Fruit fly (Drosophila melanogaster): ENCODE measurements around the gene nrv2.

Gene nrv2

dm6 chr2L:6821631-6822030 is 23.0 kb upstream of the nrv2 start, which contains the start of gene sens-2 (continued):
- TF ChIP-seq CG9797 (GFP tag; optimal IDR thresholded peaks at IDR 0.05) (no peak), CG15011 (GFP tag; optimal IDR thresholded peaks at IDR 0.05) (no peak), CG3281 (GFP tag; optimal IDR thresholded peaks at IDR 0.05) (no peak), rib (GFP tag; IDR thresholded peaks at IDR 0.05) (no peak), stc (GFP tag; IDR thresholded peaks at IDR 0.05) (no peak), gcm2 (GFP tag; optimal IDR thresholded peaks at IDR 0.05) (no peak), az2 (GFP tag; optimal IDR thresholded peaks at IDR 0.05) (no peak), CG16779 (GFP tag; IDR thresholded peaks at IDR 0.05) (no peak), CG13775 (GFP tag; optimal IDR thresholded peaks at IDR 0.05) (no peak), Ets97D (GFP tag; optimal IDR thresholded peaks at IDR 0.05) (peak; percentile 43), nmo (GFP tag; optimal IDR thresholded peaks at IDR 0.05) (no peak), tgo (GFP tag; IDR thresholded peaks at IDR 0.05) (no peak), CG31224 (GFP tag; IDR thresholded peaks at IDR 0.05) (no peak), CHES-1-like (GFP tag; optimal IDR thresholded peaks at IDR 0.05) (no peak), lov (optimal IDR thresholded peaks at IDR 0.05) (no peak), lov (GFP tag; IDR thresholded peaks at IDR 0.05) (no peak), toy (GFP tag; IDR thresholded peaks at IDR 0.05) (no peak), onecut (GFP tag; IDR thresholded peaks at IDR 0.05) (peak; percentile 35; the same call in 1 of the 2 replicates), dm (GFP tag; optimal IDR thresholded peaks at IDR 0.05) (no peak), Mes4 (GFP tag; optimal IDR thresholded peaks at IDR 0.05) (no peak), lab (GFP tag; optimal IDR thresholded peaks at IDR 0.05) (peak; percentile 37), da (GFP tag; optimal IDR thresholded peaks at IDR 0.05) (no peak), corto (GFP tag; optimal IDR thresholded peaks at IDR 0.05) (no peak), wor (GFP tag; IDR thresholded peaks at IDR 0.05) (no peak), tll (GFP tag; optimal IDR thresholded peaks at IDR 0.05) (no peak), otp (GFP tag; IDR thresholded peaks at IDR 0.05) (no peak), Med (GFP tag) (peak; percentile 70), br (optimal IDR thresholded peaks at IDR 0.05) (no peak), CG4360 (GFP tag; IDR thresholded peaks at IDR 0.05) (peak; percentile 65), CG17385 (GFP tag; optimal IDR thresholded peaks at IDR 0.05) (no peak), CG14667 (GFP tag; IDR thresholded peaks at IDR 0.05) (no peak), CG9437 (GFP tag; optimal IDR thresholded peaks at IDR 0.05) (no peak), CG18619 (GFP tag; optimal IDR thresholded peaks at IDR 0.05) (no peak), al (GFP tag; IDR thresholded peaks at IDR 0.05) (no peak), PHDP (tag; optimal IDR thresholded peaks at IDR 0.05) (no peak), Side (GFP tag; optimal IDR thresholded peaks at IDR 0.05) (no peak), twi (tag; optimal IDR thresholded peaks at IDR 0.05) (no peak), Sox102F (GFP tag; optimal IDR thresholded peaks at IDR 0.05) (no peak), CG6854 (GFP tag; optimal IDR thresholded peaks at IDR 0.05) (no peak), CG1647 (GFP tag; optimal IDR thresholded peaks at IDR 0.05) (no peak), org-1 (GFP tag; optimal IDR thresholded peaks at IDR 0.05) (no peak), sens-2 (GFP tag; IDR thresholded peaks at IDR 0.05) (peak; percentile 96), Bgb (GFP tag; IDR thresholded peaks at IDR 0.05; ENCODE audit: partially characterized antibody) (peak; percentile 20; the same call in 1 of the 2 replicates), CG15073 (GFP tag; optimal IDR thresholded peaks at IDR 0.05) (no peak), CG8924 (tag; optimal IDR thresholded peaks at IDR 0.05) (no peak), grau (tag; optimal IDR thresholded peaks at IDR 0.05) (no peak), lola (GFP tag; optimal IDR thresholded peaks at IDR 0.05) (no peak), run (tag; optimal IDR thresholded peaks at IDR 0.05) (no peak), disco-r (GFP tag; optimal IDR thresholded peaks at IDR 0.05) (no peak), p53 (GFP tag; optimal IDR thresholded peaks at IDR 0.05) (no peak), CG2129 (GFP tag; IDR thresholded peaks at IDR 0.05; ENCODE audit: partially characterized antibody) (no peak), CG2889 (GFP tag; IDR thresholded peaks at IDR 0.05) (no peak), Dfd (GFP tag; optimal IDR thresholded peaks at IDR 0.05) (no peak)
